Worm (Caenorhabditis elegans) whole organism, L4 larva: ENCODE data around the gene B0281.6.

Experiments used
- F10B5.3 ChIP-seq: sonication (generic microtip); optimal IDR thresholded peaks from 2 replicates; lab custom pipeline; 2016; ENCODE audit warnings: mild to moderate bottlenecking, missing genetic modification characterization, missing compliant biosample characterization
- ZK337.2 ChIP-seq: fragments of 200-800 bp; sonication (Bioruptor generic); IDR thresholded peaks from 2 replicates; pipeline ENCODE4 v1.3.6; 2022; ENCODE audit warnings: missing genetic modification reagents, missing genetic modification characterization, missing compliant biosample characterization
- aly-2 ChIP-seq: sonication (generic microtip); optimal IDR thresholded peaks from 2 replicates; lab custom pipeline; 2018; ENCODE audit warnings: missing biosample characterization, missing genetic modification characterization
- dpl-1 ChIP-seq: fragments of 150-350 bp; optimal IDR thresholded peaks from 2 replicates; lab custom pipeline; 2014; ENCODE audit warnings: missing biosample characterization, missing genetic modification reagents, missing genetic modification characterization
- lim-7 ChIP-seq: fragments of 200-800 bp; sonication (Bioruptor generic); IDR thresholded peaks from 2 replicates; pipeline ENCODE4 v1.3.6; 2022; ENCODE audit warnings: missing genetic modification characterization, missing compliant biosample characterization
- lin-39 ChIP-seq: fragments of 150-350 bp; optimal IDR thresholded peaks from 2 replicates; lab custom pipeline; 2014; ENCODE audit warnings: missing biosample characterization, missing genetic modification reagents, missing genetic modification characterization
- madf-5 ChIP-seq, 2 experiments: fragments of 200-800 bp; sonication (Bioruptor generic); IDR thresholded peaks; 2 replicates each; pipeline ENCODE4 v1.3.6; 2022; ENCODE audit warnings: missing compliant biosample characterization in 2 of 2, missing genetic modification characterization in 2 of 2
- pha-4 ChIP-seq, 2 experiments: fragments of 150-350 bp in 1 of 2; fragments of 200-800 bp in 1 of 2; sonication (Bioruptor generic) in 1 of 2; IDR thresholded peaks in 1 of 2; optimal IDR thresholded peaks in 1 of 2; 2 replicates each; pipeline versions ENCODE4 v1.3.6 to Lab custom; 2014 to 2022; ENCODE audit warnings: missing genetic modification characterization in 2 of 2, missing genetic modification reagents in 2 of 2, missing biosample characterization in 1 of 2, missing compliant biosample characterization in 1 of 2
- snpc-4 ChIP-seq: fragments of 150-350 bp; optimal IDR thresholded peaks from 2 replicates; lab custom pipeline; 2014; ENCODE audit warnings: missing biosample characterization, missing genetic modification characterization
- unc-62 ChIP-seq, 3 experiments: fragments of 150-350 bp in 1 of 3; sonication (generic microtip); optimal IDR thresholded peaks in 2 of 3; peaks in 1 of 3; 1 replicate in 1 of 3; 2 replicates in 2 of 3; lab custom pipeline; 2014 to 2017; ENCODE audit warnings: missing biosample characterization in 3 of 3, missing genetic modification characterization in 3 of 3, missing genetic modification reagents in 3 of 3, missing genotype in 1 of 3
- vab-7 ChIP-seq: fragments of 200-800 bp; sonication (Bioruptor generic); IDR thresholded peaks from 2 replicates; pipeline ENCODE4 v1.3.6; 2022; ENCODE audit warnings: missing genetic modification reagents, missing genetic modification characterization, missing compliant biosample characterization
- zip-11 ChIP-seq: fragments of 200-800 bp; sonication (Bioruptor generic); IDR thresholded peaks from 2 replicates; pipeline ENCODE4 v1.3.6; 2022; ENCODE audit warnings: missing genetic modification characterization, missing compliant biosample characterization

- TF ChIP-seq pha-4 (GFP tag; IDR thresholded peaks at IDR 0.05; lab: Robert Waterston, UW): no peak
- no peak for TF ChIP-seq pha-4 (tag; optimal IDR thresholded peaks at IDR 0.05; lab: Kevin White, UChicago)
- no peak for TF ChIP-seq lim-7 (GFP tag; lab: Robert Waterston, UW)
- no peak for TF ChIP-seq ZK337.2
- no peak for TF ChIP-seq F10B5.3
- no peak for TF ChIP-seq dpl-1 (GFP tag; lab: Kevin White, UChicago)
- no peak for TF ChIP-seq zip-11 (GFP tag; lab: Robert Waterston, UW)
- TF ChIP-seq lin-39 (tag; lab: Kevin White, UChicago): no peak
- TF ChIP-seq snpc-4: no peak
- TF ChIP-seq aly-2: no peak
- no peak for TF ChIP-seq vab-7 (GFP tag; lab: Robert Waterston, UW)
- TF ChIP-seq unc-62 (GFP tag; optimal IDR thresholded peaks at IDR 0.05 in 1 of 2; lab: Kevin White, UChicago): no peak
- TF ChIP-seq unc-62 (tag; optimal IDR thresholded peaks at IDR 0.05; lab: Kevin White, UChicago): no peak
- TF ChIP-seq madf-5 (GFP tag; IDR thresholded peaks at IDR 0.05; lab: Robert Waterston, UW): no peak
Measured at ce11 chrII:2292027-2292426, 10.2 kb downstream of the B0281.6 start, which contains the start of gene K09F6.7.
